Fruit fly (Drosophila melanogaster) whole organism, embryonic: Measurements from ENCODE around the gene Crz.

Experiments
- Aef1 ChIP-seq: fragments of 200-800 bp; sonication (Bioruptor generic); IDR thresholded peaks from 3 replicates; pipeline ENCODE4 v1.3.6; 2022; ENCODE audit warnings: missing biosample characterization, missing genetic modification characterization
- Bgb ChIP-seq: fragments of 200-800 bp; sonication (Bioruptor generic); IDR thresholded peaks from 2 replicates; pipeline ENCODE4 v1.3.6; 2022; ENCODE audit warnings: missing biosample characterization, missing genetic modification characterization; ENCODE audit not compliant: partially characterized antibody
- CG10209 ChIP-seq: fragments of 200-800 bp; sonication (Bioruptor generic); optimal IDR thresholded peaks from 3 replicates; lab custom pipeline; 2017; ENCODE audit warnings: missing biosample characterization, mild to moderate bottlenecking, missing genetic modification characterization, missing genetic modification reagents
- CG10431 ChIP-seq: fragments of 200-800 bp; sonication (Bioruptor generic); optimal IDR thresholded peaks from 3 replicates; lab custom pipeline; 2018; ENCODE audit warnings: missing biosample characterization, mild to moderate bottlenecking, missing genetic modification characterization
- CG10543 ChIP-seq: fragments of 200-800 bp; sonication (Bioruptor generic); optimal IDR thresholded peaks from 3 replicates; lab custom pipeline; 2017; ENCODE audit warnings: missing biosample characterization, mild to moderate bottlenecking, missing genetic modification characterization, moderate library complexity
- CG10565 ChIP-seq: fragments of 200-800 bp; sonication (Bioruptor generic); optimal IDR thresholded peaks from 3 replicates; lab custom pipeline; 2016; ENCODE audit warnings: missing biosample characterization, mild to moderate bottlenecking, missing genetic modification characterization
- CG11696 ChIP-seq: fragments of 200-800 bp; sonication (Bioruptor generic); IDR thresholded peaks from 2 replicates; pipeline ENCODE4 v1.3.6; 2022; ENCODE audit warnings: missing biosample characterization, missing genetic modification characterization
- CG12299 ChIP-seq: fragments of 200-800 bp; sonication (Bioruptor generic); optimal IDR thresholded peaks from 2 replicates; lab custom pipeline; 2018; ENCODE audit warnings: missing biosample characterization, mild to moderate bottlenecking, missing genetic modification characterization
- CG13624 ChIP-seq: fragments of 200-800 bp; sonication (Bioruptor generic); optimal IDR thresholded peaks from 2 replicates; lab custom pipeline; 2016; ENCODE audit warnings: missing biosample characterization, missing genetic modification characterization
- CG13775 ChIP-seq: fragments of 200-800 bp; sonication (Bioruptor generic); optimal IDR thresholded peaks from 3 replicates; lab custom pipeline; 2017; ENCODE audit warnings: missing biosample characterization, mild to moderate bottlenecking, missing genetic modification characterization
- CG17612 ChIP-seq: fragments of 200-800 bp; sonication (Bioruptor generic); IDR thresholded peaks from 2 replicates; pipeline ENCODE4 v1.3.6; 2022; ENCODE audit warnings: missing biosample characterization, missing genetic modification characterization
- CG17912 ChIP-seq: fragments of 200-800 bp; sonication (Bioruptor generic); optimal IDR thresholded peaks from 2 replicates; lab custom pipeline; 2018; ENCODE audit warnings: missing biosample characterization, mild to moderate bottlenecking, missing genetic modification characterization
- CG18476 ChIP-seq: fragments of 200-800 bp; sonication (Bioruptor generic); optimal IDR thresholded peaks from 2 replicates; lab custom pipeline; 2016; ENCODE audit warnings: missing biosample characterization, mild to moderate bottlenecking, missing genetic modification characterization
- CG31441 ChIP-seq: fragments of 200-800 bp; sonication (Bioruptor generic); IDR thresholded peaks from 2 replicates; pipeline ENCODE4 v1.3.6; 2022; ENCODE audit warnings: missing biosample characterization, missing genetic modification characterization
- CG32772 ChIP-seq: fragments of 200-800 bp; sonication (Bioruptor generic); IDR thresholded peaks from 2 replicates; pipeline ENCODE4 v1.3.6; 2022; ENCODE audit warnings: missing biosample characterization, missing genetic modification characterization
- CG43689 ChIP-seq: fragments of 200-800 bp; sonication (Bioruptor generic); IDR thresholded peaks from 2 replicates; pipeline ENCODE4 v1.3.6; 2022; ENCODE audit warnings: missing biosample characterization, missing genetic modification characterization
- CG4424 ChIP-seq: fragments of 200-800 bp; sonication (Bioruptor generic); optimal IDR thresholded peaks from 3 replicates; lab custom pipeline; 2016; ENCODE audit warnings: missing biosample characterization, missing genetic modification characterization
- CG7271 ChIP-seq: fragments of 200-800 bp; sonication (Bioruptor generic); optimal IDR thresholded peaks from 2 replicates; lab custom pipeline; 2018; ENCODE audit warnings: missing biosample characterization, mild to moderate bottlenecking, missing genetic modification characterization, moderate library complexity
- CG8290 ChIP-seq, 3 experiments: fragments of 200-800 bp; sonication (Bioruptor generic); optimal IDR thresholded peaks; 2 replicates each; lab custom pipeline; 2016 to 2019; ENCODE audit warnings: missing biosample characterization in 3 of 3, missing genetic modification characterization in 3 of 3, mild to moderate bottlenecking in 2 of 3, moderate library complexity in 1 of 3
- CG9609 ChIP-seq: fragments of 200-800 bp; sonication (Bioruptor generic); optimal IDR thresholded peaks from 3 replicates; lab custom pipeline; 2016; ENCODE audit warnings: missing biosample characterization, missing genetic modification characterization
- CG9932 ChIP-seq: fragments of 200-800 bp; sonication (Bioruptor generic); IDR thresholded peaks from 2 replicates; pipeline ENCODE4 v1.3.6; 2022; ENCODE audit warnings: missing biosample characterization, missing genetic modification characterization
- CHES-1-like ChIP-seq: fragments of 200-800 bp; sonication (Bioruptor generic); optimal IDR thresholded peaks from 2 replicates; lab custom pipeline; 2016; ENCODE audit warnings: missing biosample characterization, missing genetic modification characterization
- Deaf1 ChIP-seq: fragments of 200-800 bp; optimal IDR thresholded peaks from 3 replicates; lab custom pipeline; 2019; ENCODE audit warnings: missing biosample characterization, mild to moderate bottlenecking, missing genetic modification characterization, moderate library complexity
- Drgx ChIP-seq: fragments of 200-800 bp; sonication (Bioruptor generic); IDR thresholded peaks from 2 replicates; pipeline ENCODE4 v1.3.6; 2022; ENCODE audit warnings: missing biosample characterization, missing genetic modification characterization
- Gug ChIP-seq: fragments of 200-800 bp; sonication (Bioruptor generic); IDR thresholded peaks from 4 replicates; pipeline ENCODE4 v1.3.6; 2022; ENCODE audit warnings: missing biosample characterization, missing genetic modification characterization
- H2.0 ChIP-seq: fragments of 200-800 bp; sonication (Bioruptor generic); IDR thresholded peaks from 2 replicates; pipeline ENCODE4 v1.3.6; 2022; ENCODE audit warnings: missing biosample characterization, missing genetic modification characterization
- Jarid2 ChIP-seq: fragments of 200-800 bp; sonication (Bioruptor generic); optimal IDR thresholded peaks from 3 replicates; lab custom pipeline; 2017; ENCODE audit warnings: mild to moderate bottlenecking, missing biosample characterization, missing genetic modification reagents, missing genetic modification characterization
- Mad ChIP-seq: fragments of 200-800 bp; sonication (Bioruptor generic); optimal IDR thresholded peaks from 2 replicates; lab custom pipeline; 2016; ENCODE audit warnings: missing biosample characterization, missing genetic modification characterization
- Max ChIP-seq: fragments of 200-800 bp; sonication (Bioruptor generic); optimal IDR thresholded peaks from 2 replicates; lab custom pipeline; 2016; ENCODE audit warnings: missing biosample characterization, mild to moderate bottlenecking, missing genetic modification characterization
- Mrtf ChIP-seq: fragments of 200-800 bp; sonication (Bioruptor generic); IDR thresholded peaks from 3 replicates; pipeline ENCODE4 v1.3.6; 2022; ENCODE audit warnings: missing biosample characterization, missing genetic modification characterization
- Myb ChIP-seq: fragments of 200-800 bp; sonication (Bioruptor generic); optimal IDR thresholded peaks from 2 replicates; lab custom pipeline; 2016; ENCODE audit warnings: missing biosample characterization, missing genetic modification characterization
- Nf-YC ChIP-seq: fragments of 200-800 bp; optimal IDR thresholded peaks from 3 replicates; lab custom pipeline; 2019; ENCODE audit warnings: missing biosample characterization, mild to moderate bottlenecking, missing genetic modification characterization, moderate library complexity
- Opbp ChIP-seq: fragments of 200-800 bp; sonication (Bioruptor generic); IDR thresholded peaks from 3 replicates; pipeline ENCODE4 v1.3.6; 2022; ENCODE audit warnings: missing biosample characterization, missing genetic modification characterization; ENCODE audit not compliant: partially characterized antibody
- Ptx1 ChIP-seq: fragments of 200-800 bp; sonication (Bioruptor generic); IDR thresholded peaks from 2 replicates; pipeline ENCODE4 v1.3.6; 2022; ENCODE audit warnings: missing biosample characterization, missing genetic modification characterization
- Stat92E ChIP-seq, 3 experiments: fragments of >200 bp in 2 of 3; fragments of 200-800 bp in 1 of 3; sonication (Bioruptor generic) in 1 of 3; optimal IDR thresholded peaks; 2 replicates each; lab custom pipeline; 2017 to 2019; ENCODE audit warnings: missing biosample characterization in 3 of 3, missing genetic modification characterization in 3 of 3, mild to moderate bottlenecking in 1 of 3, moderate library complexity in 1 of 3
- ab ChIP-seq: fragments of 200-800 bp; sonication (Bioruptor generic); optimal IDR thresholded peaks from 2 replicates; lab custom pipeline; 2016; ENCODE audit warnings: missing biosample characterization, missing genetic modification characterization
- dpn ChIP-seq, 2 experiments: fragments of 200-800 bp; sonication (Bioruptor generic); optimal IDR thresholded peaks; 3 replicates each; lab custom pipeline; 2016; ENCODE audit warnings: missing biosample characterization in 2 of 2, missing genetic modification characterization in 2 of 2
- gcm2 ChIP-seq: fragments of 200-800 bp; sonication (Bioruptor generic); optimal IDR thresholded peaks from 2 replicates; lab custom pipeline; 2016; ENCODE audit warnings: missing biosample characterization, missing genetic modification characterization
- h ChIP-seq: fragments of >200 bp; optimal IDR thresholded peaks from 2 replicates; lab custom pipeline; 2017
- hkb ChIP-seq, 2 experiments: fragments of 200-800 bp in 1 of 2; fragments of >200 bp in 1 of 2; sonication (Bioruptor generic) in 1 of 2; IDR thresholded peaks in 1 of 2; optimal IDR thresholded peaks in 1 of 2; 2 replicates each; pipeline versions ENCODE4 v1.3.6 to Lab custom; 2017 to 2022; ENCODE audit warnings: missing biosample characterization in 1 of 2, missing genetic modification characterization in 1 of 2
- inv ChIP-seq: fragments of 200-800 bp; sonication (Bioruptor generic); IDR thresholded peaks from 2 replicates; pipeline ENCODE4 v1.3.6; 2022; ENCODE audit warnings: missing biosample characterization, missing genetic modification characterization; ENCODE audit not compliant: partially characterized antibody
- kni ChIP-seq: fragments of 200-800 bp; sonication (Bioruptor generic); optimal IDR thresholded peaks from 3 replicates; lab custom pipeline; 2017; ENCODE audit warnings: mild to moderate bottlenecking, missing biosample characterization, missing genetic modification reagents, missing genetic modification characterization
- nau ChIP-seq: fragments of 200-800 bp; sonication (Bioruptor generic); optimal IDR thresholded peaks from 3 replicates; lab custom pipeline; 2017; ENCODE audit warnings: missing biosample characterization, mild to moderate bottlenecking, missing genetic modification characterization, missing genetic modification reagents
- sens-2 ChIP-seq: fragments of 200-800 bp; sonication (Bioruptor generic); IDR thresholded peaks from 2 replicates; pipeline ENCODE4 v1.3.6; 2022; ENCODE audit warnings: missing biosample characterization, missing genetic modification characterization
- so ChIP-seq: fragments of 200-800 bp; sonication (Bioruptor generic); IDR thresholded peaks from 3 replicates; pipeline ENCODE4 v1.3.6; 2022; ENCODE audit warnings: missing biosample characterization, missing genetic modification characterization
- trem ChIP-seq: fragments of 200-800 bp; optimal IDR thresholded peaks from 3 replicates; lab custom pipeline; 2019; ENCODE audit warnings: missing biosample characterization, mild to moderate bottlenecking, missing genetic modification characterization, moderate library complexity
- tx ChIP-seq: fragments of 200-800 bp; sonication (Bioruptor generic); optimal IDR thresholded peaks from 2 replicates; lab custom pipeline; 2016; ENCODE audit warnings: missing biosample characterization, missing genetic modification characterization
- zfh2 ChIP-seq: fragments of 200-800 bp; sonication (Bioruptor generic); optimal IDR thresholded peaks from 2 replicates; lab custom pipeline; 2016; ENCODE audit warnings: missing biosample characterization, missing genetic modification characterization

Gene Crz

dm6 chr3R:14288669-14289383 is 25.8 kb upstream of the Crz start, which contains the start of gene red (continued):
- TF ChIP-seq Opbp (GFP tag; lab: Robert Waterston, UW) = no peak
- peak; percentile 31 for TF ChIP-seq CG13624
- no peak for TF ChIP-seq CG10431 (GFP tag; lab: Kevin White, UChicago)
- TF ChIP-seq nau = peak; percentile 43
- TF ChIP-seq CG8290 (GFP tag; optimal IDR thresholded peaks at IDR 0.05; lab: Kevin White, UChicago) = peak; percentile 29
- TF ChIP-seq CG8290 (tag; optimal IDR thresholded peaks at IDR 0.05; lab: Kevin White, UChicago) = peak in 1 of 2 experiments; percentile 67
- peak; percentile 67; the same call in 3 of the 4 replicates for TF ChIP-seq Gug (GFP tag; lab: Robert Waterston, UW)
- TF ChIP-seq CG4424 (GFP tag; lab: Kevin White, UChicago) = peak; percentile 56
- TF ChIP-seq CG17612 (GFP tag; lab: Robert Waterston, UW) = no peak
- peak; percentile 11; the same call in 1 of the 2 replicates for TF ChIP-seq CG43689 (GFP tag; lab: Robert Waterston, UW)
- peak; percentile 86 for TF ChIP-seq Deaf1 (tag; lab: Kevin White, UChicago)
- peak; percentile 53 for TF ChIP-seq trem
- TF ChIP-seq CG17912 (GFP tag; lab: Kevin White, UChicago) = no peak
- TF ChIP-seq CG7271 (tag; lab: Kevin White, UChicago) = peak; percentile 27
- peak; percentile 43; the same call in 1 of the 2 replicates for TF ChIP-seq CG32772
- TF ChIP-seq Stat92E (GFP tag; optimal IDR thresholded peaks at IDR 0.05; lab: Kevin White, UChicago) = peak in 1 of 3 experiments; percentile 9
- no peak for TF ChIP-seq inv (GFP tag; lab: Robert Waterston, UW)
- TF ChIP-seq Max (GFP tag; lab: Kevin White, UChicago) = peak; percentile 79
- peak; percentile 47 for TF ChIP-seq CG12299 (tag; lab: Kevin White, UChicago)
- TF ChIP-seq so (GFP tag; lab: Robert Waterston, UW) = no peak
- peak; percentile 50 for TF ChIP-seq kni
- no peak for TF ChIP-seq Bgb (GFP tag; lab: Robert Waterston, UW)
- peak; percentile 63 for TF ChIP-seq Aef1 (GFP tag; lab: Robert Waterston, UW)
- TF ChIP-seq zfh2 (GFP tag; lab: Kevin White, UChicago) = peak; percentile 62
- peak; percentile 62 for TF ChIP-seq CG13775 (GFP tag; lab: Kevin White, UChicago)
- peak; percentile 30 for TF ChIP-seq Mad (GFP tag; lab: Kevin White, UChicago)
- peak; percentile 83 for TF ChIP-seq Ptx1 (GFP tag; lab: Robert Waterston, UW)
- TF ChIP-seq H2.0 (GFP tag; lab: Robert Waterston, UW) = peak; percentile 71
- peak; percentile 33 for TF ChIP-seq CG18476 (GFP tag; lab: Kevin White, UChicago)
- 0 out of 2 replicates have a peak, but pooled peaks have one; percentile 35 for TF ChIP-seq CG11696 (GFP tag; lab: Robert Waterston, UW)
- peak; percentile 74 for TF ChIP-seq CG10209 (GFP tag; lab: Kevin White, UChicago)
- TF ChIP-seq Myb (GFP tag; lab: Kevin White, UChicago) = no peak
- no peak for TF ChIP-seq ab (GFP tag; lab: Kevin White, UChicago)
- no peak for TF ChIP-seq h (lab: Kevin White, UChicago)
- TF ChIP-seq CG31441 (GFP tag; lab: Robert Waterston, UW) = peak; percentile 76
- TF ChIP-seq Jarid2 (GFP tag; lab: Kevin White, UChicago) = peak; percentile 82
- TF ChIP-seq CG9932 (GFP tag; lab: Robert Waterston, UW) = peak; percentile 75
- TF ChIP-seq CG10565 = no peak
- no peak for TF ChIP-seq hkb (optimal IDR thresholded peaks at IDR 0.05; lab: Kevin White, UChicago)
- peak; percentile 78 for TF ChIP-seq hkb (GFP tag; IDR thresholded peaks at IDR 0.05; lab: Robert Waterston, UW)
- peak; percentile 59 for TF ChIP-seq Drgx
- peak; percentile 29 for TF ChIP-seq Nf-YC (tag; lab: Kevin White, UChicago)
- no peak for TF ChIP-seq CHES-1-like (GFP tag; lab: Kevin White, UChicago)
- peak; percentile 43; the same call in 1 of the 3 replicates for TF ChIP-seq Mrtf (GFP tag; lab: Robert Waterston, UW)
- TF ChIP-seq sens-2 (GFP tag; lab: Robert Waterston, UW) = 0 out of 2 replicates have a peak, but pooled peaks have one; percentile 9
- TF ChIP-seq tx (GFP tag; lab: Kevin White, UChicago) = peak; percentile 24
- peak; percentile 77 for TF ChIP-seq CG10543 (GFP tag; lab: Kevin White, UChicago)
- TF ChIP-seq gcm2 (GFP tag; lab: Kevin White, UChicago) = no peak
- TF ChIP-seq dpn (GFP tag; optimal IDR thresholded peaks at IDR 0.05; lab: Kevin White, UChicago) = peak; percentile 49 to 66
- TF ChIP-seq CG9609 = peak; percentile 50
